Worm (Caenorhabditis elegans): ENCODE measurements around the gene memi-3.
A peak's percentile ranks its signal among the peaks of the same experiment; 100 is the strongest.

The memi-3 gene

ce11 chrIV:11433709-11434108 lies 30.6 kb upstream of the memi-3 start:
- TF ChIP-seq snpc-4 (tag; optimal IDR thresholded peaks at IDR 0.05) = peak; percentile 67
- peak; percentile 76 for TF ChIP-seq nhr-19 (GFP tag; conservative IDR thresholded peaks at IDR 0.05)
- peak; percentile 80 for TF ChIP-seq nhr-47 (tag; optimal IDR thresholded peaks at IDR 0.05)
- peak; percentile 13 for TF ChIP-seq mef-2 (tag; optimal IDR thresholded peaks at IDR 0.05)
- TF ChIP-seq dsc-1 (tag; optimal IDR thresholded peaks at IDR 0.05) = peak; percentile 74
- TF ChIP-seq nhr-20 (tag; optimal IDR thresholded peaks at IDR 0.05) = peak; percentile 73
- TF ChIP-seq aly-2 (tag; optimal IDR thresholded peaks at IDR 0.05) = peak; percentile 58
- TF ChIP-seq ets-5 (GFP tag; IDR thresholded peaks at IDR 0.05) = no peak
- TF ChIP-seq zip-4 (GFP tag; optimal IDR thresholded peaks at IDR 0.05) = peak; percentile 15
- TF ChIP-seq skn-1 (tag; optimal IDR thresholded peaks at IDR 0.05) = peak; percentile 65
- TF ChIP-seq nhr-77 (tag; optimal IDR thresholded peaks at IDR 0.05) = peak; percentile 42
- TF ChIP-seq fos-1 (tag; optimal IDR thresholded peaks at IDR 0.05) = peak; percentile 21
- no peak for TF ChIP-seq hlh-17 (GFP tag; optimal IDR thresholded peaks at IDR 0.05; ENCODE audit: borderline replicate concordance)
- TF ChIP-seq fkh-8 (tag; optimal IDR thresholded peaks at IDR 0.05) = peak; percentile 44
- peak; percentile 52 for TF ChIP-seq isw-1 (GFP tag; IDR thresholded peaks at IDR 0.05)
- peak in 1 of 2 experiments; percentile 43 for TF ChIP-seq mdl-1 (tag; optimal IDR thresholded peaks at IDR 0.05)
- peak; percentile 59 for TF ChIP-seq pag-3 (tag; optimal IDR thresholded peaks at IDR 0.05; ENCODE audit: borderline replicate concordance, insufficient read depth)
- no peak for TF ChIP-seq pqm-1 (tag; optimal IDR thresholded peaks at IDR 0.05)
- peak; percentile 45 for TF ChIP-seq unc-130 (tag; optimal IDR thresholded peaks at IDR 0.05)
- TF ChIP-seq dpl-1 (GFP tag; optimal IDR thresholded peaks at IDR 0.05) = peak; percentile 66 to 76 (median 73)
- no peak for TF ChIP-seq zag-1 (tag; optimal IDR thresholded peaks at IDR 0.05)
- TF ChIP-seq swsn-7 (tag; optimal IDR thresholded peaks at IDR 0.05) = peak; percentile 78
- peak; percentile 71 for TF ChIP-seq tbx-2 (tag; optimal IDR thresholded peaks at IDR 0.05)
- peak; percentile 76 to 84 for TF ChIP-seq lsy-2 (tag; optimal IDR thresholded peaks at IDR 0.05)
- peak; percentile 58 for TF ChIP-seq nhr-85 (tag)
- TF ChIP-seq nhr-71 (tag; optimal IDR thresholded peaks at IDR 0.05) = peak; percentile 86
- no peak for TF ChIP-seq nhr-84 (tag; optimal IDR thresholded peaks at IDR 0.05)
- peak; percentile 65 for TF ChIP-seq xbp-1 (tag; optimal IDR thresholded peaks at IDR 0.05)
- TF ChIP-seq sup-37 (GFP tag; optimal IDR thresholded peaks at IDR 0.05) = peak; percentile 17
- TF ChIP-seq mep-1 (tag; optimal IDR thresholded peaks at IDR 0.05) = peak; percentile 88
- TF ChIP-seq ceh-8 (GFP tag; optimal IDR thresholded peaks at IDR 0.05) = peak; percentile 27
- TF ChIP-seq ceh-82 (tag; optimal IDR thresholded peaks at IDR 0.05) = peak; percentile 60 to 87 (median 87)
- TF ChIP-seq efl-1 (optimal IDR thresholded peaks at IDR 0.05) = peak; percentile 72
- peak; percentile 28 to 72 for TF ChIP-seq efl-1 (GFP tag; optimal IDR thresholded peaks at IDR 0.05 in 1 of 2)
- TF ChIP-seq ama-1 (optimal IDR thresholded peaks at IDR 0.05) = no peak
- no peak for TF ChIP-seq ceh-90 (tag; optimal IDR thresholded peaks at IDR 0.05)
- TF ChIP-seq unc-86 (tag; optimal IDR thresholded peaks at IDR 0.05) = peak; percentile 57
- no peak for TF ChIP-seq sptf-1 (tag; optimal IDR thresholded peaks at IDR 0.05)
- TF ChIP-seq fkh-10 (GFP tag; optimal IDR thresholded peaks at IDR 0.05) = peak; percentile 57
- peak; percentile 42 for TF ChIP-seq egl-13 (tag; optimal IDR thresholded peaks at IDR 0.05)
- peak; percentile 44 for TF ChIP-seq nhr-90 (tag; optimal IDR thresholded peaks at IDR 0.05; ENCODE audit: poor library complexity)
- TF ChIP-seq C16A3.4 (tag; optimal IDR thresholded peaks at IDR 0.05) = peak; percentile 38
- TF ChIP-seq nhr-237 (tag; optimal IDR thresholded peaks at IDR 0.05) = peak; percentile 19
- TF ChIP-seq irx-1 (tag; optimal IDR thresholded peaks at IDR 0.05) = peak; percentile 58
- TF ChIP-seq lin-14 (GFP tag; optimal IDR thresholded peaks at IDR 0.05) = peak; percentile 91
- peak in 1 of 6 experiments; percentile 37 for TF ChIP-seq elt-3 (tag; optimal IDR thresholded peaks at IDR 0.05)
- no peak for TF ChIP-seq ces-1 (GFP tag; optimal IDR thresholded peaks at IDR 0.05)
- no peak for TF ChIP-seq unc-62 (GFP tag; optimal IDR thresholded peaks at IDR 0.05)
- TF ChIP-seq C04F5.9 (tag; optimal IDR thresholded peaks at IDR 0.05) = peak; percentile 43
- TF ChIP-seq jun-1 (tag; optimal IDR thresholded peaks at IDR 0.05) = peak; percentile 45
- no peak for TF ChIP-seq tlp-1 (tag; optimal IDR thresholded peaks at IDR 0.05)
- peak; percentile 87 for TF ChIP-seq rnt-1 (tag; optimal IDR thresholded peaks at IDR 0.05)
- peak; percentile 38 for TF ChIP-seq F16B12.6 (tag; optimal IDR thresholded peaks at IDR 0.05)
- TF ChIP-seq fkh-4 (tag; optimal IDR thresholded peaks at IDR 0.05; ENCODE audit: borderline replicate concordance) = no peak
